Worm (Caenorhabditis elegans) whole organism, L3 larva: ENCODE data around the gene dpy-4.
A peak's percentile ranks its signal among the peaks of the same experiment; 100 is the strongest.

Experiments used
- R02D3.7 ChIP-seq: fragments of 150-350 bp; optimal IDR thresholded peaks from 2 replicates; lab custom pipeline; 2014; ENCODE audit warnings: missing biosample characterization, missing genetic modification characterization
- ZK546.5 ChIP-seq: sonication (generic microtip); optimal IDR thresholded peaks from 2 replicates; lab custom pipeline; 2017; ENCODE audit warnings: missing biosample characterization, missing genetic modification characterization
- aly-2 ChIP-seq: fragments of 150-350 bp; optimal IDR thresholded peaks from 2 replicates; lab custom pipeline; 2014; ENCODE audit warnings: missing biosample characterization, missing genetic modification characterization
- ama-1 ChIP-seq: fragments of 150-350 bp; optimal IDR thresholded peaks from 2 replicates; lab custom pipeline; 2018
- ceh-16 ChIP-seq: sonication (generic microtip); optimal IDR thresholded peaks from 2 replicates; lab custom pipeline; 2017; ENCODE audit warnings: missing biosample characterization, missing genetic modification characterization
- ceh-28 ChIP-seq: fragments of 150-350 bp; optimal IDR thresholded peaks from 2 replicates; lab custom pipeline; 2014; ENCODE audit warnings: missing biosample characterization, missing genetic modification reagents, missing genetic modification characterization
- ceh-9 ChIP-seq: sonication (generic microtip); optimal IDR thresholded peaks from 2 replicates; lab custom pipeline; 2018; ENCODE audit warnings: missing biosample characterization, missing genetic modification characterization
- egl-5 ChIP-seq: fragments of 150-350 bp; optimal IDR thresholded peaks from 2 replicates; lab custom pipeline; 2017; ENCODE audit warnings: missing biosample characterization, missing genetic modification reagents, missing genetic modification characterization, inconsistent platforms
- elt-1 ChIP-seq: fragments of 150-350 bp; optimal IDR thresholded peaks from 2 replicates; lab custom pipeline; 2014; ENCODE audit warnings: missing biosample characterization, missing genetic modification characterization
- elt-2 ChIP-seq: sonication (generic microtip); optimal IDR thresholded peaks from 2 replicates; lab custom pipeline; 2016; ENCODE audit warnings: missing genetic modification reagents, mild to moderate bottlenecking, missing genetic modification characterization, missing compliant biosample characterization
- eor-1 ChIP-seq, 2 experiments: fragments of 150-350 bp; optimal IDR thresholded peaks; 2 replicates each; lab custom pipeline; 2014 to 2018; ENCODE audit warnings: missing biosample characterization in 2 of 2, missing genetic modification characterization in 2 of 2
- fkh-10 ChIP-seq: sonication (generic microtip); optimal IDR thresholded peaks from 2 replicates; lab custom pipeline; 2017; ENCODE audit warnings: missing biosample characterization, missing genetic modification reagents, missing genetic modification characterization
- fkh-2 ChIP-seq: fragments of 150-350 bp; optimal IDR thresholded peaks from 2 replicates; lab custom pipeline; 2014; ENCODE audit warnings: missing biosample characterization, missing genetic modification reagents, missing genetic modification characterization
- hmg-11 ChIP-seq: sonication (generic microtip); optimal IDR thresholded peaks from 2 replicates; lab custom pipeline; 2016; ENCODE audit warnings: missing genetic modification characterization, missing compliant biosample characterization
- lin-15B ChIP-seq: fragments of 150-350 bp; optimal IDR thresholded peaks from 2 replicates; lab custom pipeline; 2014; ENCODE audit warnings: missing biosample characterization, missing genetic modification characterization
- lin-39 ChIP-seq: fragments of 150-350 bp; optimal IDR thresholded peaks from 2 replicates; lab custom pipeline; 2018; ENCODE audit warnings: missing biosample characterization, missing genetic modification reagents, missing genetic modification characterization
- lsy-12 ChIP-seq: sonication (generic microtip); optimal IDR thresholded peaks from 2 replicates; lab custom pipeline; 2016; ENCODE audit warnings: mild to moderate bottlenecking, missing genetic modification characterization, missing compliant biosample characterization
- mdl-1 ChIP-seq: fragments of 150-350 bp; optimal IDR thresholded peaks from 2 replicates; lab custom pipeline; 2014; ENCODE audit warnings: missing biosample characterization, missing genetic modification characterization
- nfya-1 ChIP-seq: sonication (generic microtip); optimal IDR thresholded peaks from 2 replicates; lab custom pipeline; 2017; ENCODE audit warnings: missing genetic modification characterization, mild to moderate bottlenecking, missing compliant biosample characterization, antibody characterized with exemption, moderate library complexity; ENCODE audit not compliant: insufficient read depth
- nhr-12 ChIP-seq: fragments of 150-350 bp; optimal IDR thresholded peaks from 2 replicates; lab custom pipeline; 2014; ENCODE audit warnings: missing biosample characterization, missing genetic modification characterization
- nhr-23 ChIP-seq: fragments of 150-350 bp; optimal IDR thresholded peaks from 2 replicates; lab custom pipeline; 2014; ENCODE audit warnings: missing biosample characterization, missing genetic modification reagents, missing genetic modification characterization
- nhr-237 ChIP-seq: fragments of 150-350 bp; optimal IDR thresholded peaks from 2 replicates; lab custom pipeline; 2014; ENCODE audit warnings: missing biosample characterization, missing genetic modification characterization
- nhr-43 ChIP-seq: sonication (generic microtip); optimal IDR thresholded peaks from 2 replicates; lab custom pipeline; 2016; ENCODE audit warnings: mild to moderate bottlenecking, missing genetic modification characterization, missing compliant biosample characterization; ENCODE audit not compliant: poor library complexity, severe bottlenecking
- nhr-67 ChIP-seq: fragments of 150-350 bp; optimal IDR thresholded peaks from 2 replicates; lab custom pipeline; 2014; ENCODE audit warnings: missing biosample characterization, missing genetic modification characterization
- nhr-77 ChIP-seq: fragments of 150-350 bp; optimal IDR thresholded peaks from 2 replicates; lab custom pipeline; 2014; ENCODE audit warnings: missing biosample characterization, missing genetic modification characterization
- pha-4 ChIP-seq: fragments of 150-350 bp; optimal IDR thresholded peaks from 2 replicates; lab custom pipeline; 2014; ENCODE audit warnings: missing biosample characterization, missing genetic modification reagents, missing genetic modification characterization
- pqm-1 ChIP-seq: fragments of 150-350 bp; optimal IDR thresholded peaks from 2 replicates; lab custom pipeline; 2017; ENCODE audit warnings: missing biosample characterization, missing genetic modification characterization, inconsistent platforms
- skn-1 ChIP-seq: fragments of 150-350 bp; optimal IDR thresholded peaks from 2 replicates; lab custom pipeline; 2014; ENCODE audit warnings: missing biosample characterization, missing genetic modification characterization
- snpc-4 ChIP-seq: fragments of 150-350 bp; optimal IDR thresholded peaks from 2 replicates; lab custom pipeline; 2014; ENCODE audit warnings: missing biosample characterization, missing genetic modification characterization
- tbx-2 ChIP-seq: sonication (generic microtip); optimal IDR thresholded peaks from 2 replicates; lab custom pipeline; 2016; ENCODE audit warnings: mild to moderate bottlenecking, missing genetic modification characterization, missing compliant biosample characterization
- unc-62 ChIP-seq: fragments of 150-350 bp; sonication (generic microtip); optimal IDR thresholded peaks from 4 replicates; lab custom pipeline; 2014; ENCODE audit warnings: missing biosample characterization, missing genetic modification reagents, missing genetic modification characterization
- zag-1 ChIP-seq: fragments of 150-350 bp; optimal IDR thresholded peaks from 2 replicates; lab custom pipeline; 2014; ENCODE audit warnings: missing biosample characterization, missing genetic modification characterization
- ztf-11 ChIP-seq: fragments of 150-350 bp; optimal IDR thresholded peaks from 2 replicates; lab custom pipeline; 2014; ENCODE audit warnings: missing biosample characterization, missing genetic modification characterization

dpy-4 gene

ce11 chrIV:15020958-15021357 is 34.4 kb upstream of the dpy-4 start:
- no peak for TF ChIP-seq nhr-23 (tag; lab: Kevin White, UChicago)
- peak; percentile 69 for TF ChIP-seq nfya-1
- peak; percentile 47 for TF ChIP-seq hmg-11 (tag; lab: Kevin White, UChicago)
- TF ChIP-seq egl-5, result no peak
- no peak for TF ChIP-seq nhr-12 (tag; lab: Kevin White, UChicago)
- no peak for TF ChIP-seq ama-1 (lab: Kevin White, UChicago)
- TF ChIP-seq lin-15B, result peak; percentile 38
- TF ChIP-seq lin-39 (tag; lab: Kevin White, UChicago), result peak; percentile 68
- no peak for TF ChIP-seq pqm-1 (tag; lab: Kevin White, UChicago)
- TF ChIP-seq fkh-10 (GFP tag; lab: Kevin White, UChicago), result peak; percentile 75
- peak; percentile 42 for TF ChIP-seq skn-1 (tag; lab: Kevin White, UChicago)

ce11 chrIV:15016984-15017383 is 30.4 kb upstream of the dpy-4 start:
- TF ChIP-seq aly-2 (no peak), nfya-1 (peak; percentile 24), eor-1 (tag; optimal IDR thresholded peaks at IDR 0.05; lab: Kevin White, UChicago) (no peak), nhr-43 (tag; lab: Kevin White, UChicago) (no peak), lsy-12 (tag; lab: Kevin White, UChicago) (no peak), fkh-10 (GFP tag; lab: Kevin White, UChicago) (peak; percentile 95), lin-15B (no peak), unc-62 (GFP tag; lab: Kevin White, UChicago) (no peak), pha-4 (no peak), nhr-67 (no peak), mdl-1 (tag; lab: Kevin White, UChicago) (no peak), ceh-16 (no peak), fkh-2 (tag; lab: Kevin White, UChicago) (no peak), nhr-77 (tag; lab: Kevin White, UChicago) (no peak), nhr-237 (tag; lab: Kevin White, UChicago) (no peak), hmg-11 (tag; lab: Kevin White, UChicago) (peak; percentile 14), lin-39 (tag; lab: Kevin White, UChicago) (no peak), ztf-11 (tag; lab: Kevin White, UChicago) (no peak), R02D3.7 (tag; lab: Kevin White, UChicago) (no peak), snpc-4 (tag; lab: Kevin White, UChicago) (no peak), ama-1 (lab: Kevin White, UChicago) (no peak), elt-1 (tag; lab: Kevin White, UChicago) (no peak), tbx-2 (tag; lab: Kevin White, UChicago) (no peak), ZK546.5 (tag; lab: Kevin White, UChicago) (no peak), zag-1 (no peak), elt-2 (tag; lab: Kevin White, UChicago) (no peak)
- TF ChIP-seq, all 47 proteins: peak for 3

- TF ChIP-seq nfya-1, result peak; percentile 7
- no peak for TF ChIP-seq mdl-1 (tag; lab: Kevin White, UChicago)
- peak; percentile 4 for TF ChIP-seq pha-4
- TF ChIP-seq eor-1 (tag; optimal IDR thresholded peaks at IDR 0.05; lab: Kevin White, UChicago), result no peak
- TF ChIP-seq, all 47 proteins: peak for 2
Observed at ce11 chrIV:15013517-15014085, 27.0 kb upstream of the dpy-4 start, which contains the start of gene Y41E3.7. Gene Y41E3.7 (plus strand): TSS chrIV:15014035.

ce11 chrIV:15013083-15013482 is 26.5 kb upstream of the dpy-4 start, which contains the start of gene qars-1:
Gene qars-1 (minus strand): TSS chrIV:15013183.
- no peak for TF ChIP-seq lsy-12 (tag; lab: Kevin White, UChicago)
- no peak for TF ChIP-seq nhr-67
- TF ChIP-seq fkh-10 (GFP tag; lab: Kevin White, UChicago), result no peak
- TF ChIP-seq ceh-28 (tag; lab: Kevin White, UChicago), result no peak
- no peak for TF ChIP-seq elt-2 (tag; lab: Kevin White, UChicago)
- no peak for TF ChIP-seq fkh-2 (tag; lab: Kevin White, UChicago)
- TF ChIP-seq ceh-9 (tag; lab: Kevin White, UChicago), result no peak
- TF ChIP-seq, all 47 proteins: peak for 0
